Fruit fly (Drosophila melanogaster): Measurements from ENCODE around the gene Pxt.

Pxt gene

dm6 chr3R:17718051-17718693 lies 1.1 kb upstream of the Pxt start, which contains the start of gene osa:
TSS of gene osa (minus strand) at chr3R:17718350.
- TF ChIP-seq Myc (optimal IDR thresholded peaks at IDR 0.05) = peak; percentile 19
- TF ChIP-seq Sp1 (GFP tag; optimal IDR thresholded peaks at IDR 0.05) = peak; percentile 12
- no peak for TF ChIP-seq psq (GFP tag; optimal IDR thresholded peaks at IDR 0.05)
- TF ChIP-seq Hr83 (GFP tag; optimal IDR thresholded peaks at IDR 0.05; ENCODE audit: poor library complexity, severe bottlenecking) = peak; percentile 25
- peak; percentile 24 for TF ChIP-seq sage (GFP tag; optimal IDR thresholded peaks at IDR 0.05)
- TF ChIP-seq Dfd (GFP tag; optimal IDR thresholded peaks at IDR 0.05) = no peak
- TF ChIP-seq Vsx2 (GFP tag; optimal IDR thresholded peaks at IDR 0.05; ENCODE audit: partially characterized antibody) = no peak
- TF ChIP-seq lola (GFP tag; optimal IDR thresholded peaks at IDR 0.05) = no peak
- TF ChIP-seq usp (GFP tag; optimal IDR thresholded peaks at IDR 0.05) = no peak
- TF ChIP-seq h (GFP tag; optimal IDR thresholded peaks at IDR 0.05) = peak; percentile 41
- TF ChIP-seq CG9705 (GFP tag; optimal IDR thresholded peaks at IDR 0.05) = peak; percentile 12
- no peak for TF ChIP-seq HLH106 (tag; optimal IDR thresholded peaks at IDR 0.05)
- TF ChIP-seq CrebA (GFP tag; optimal IDR thresholded peaks at IDR 0.05; ENCODE audit: borderline replicate concordance) = no peak
- TF ChIP-seq Jra (GFP tag; optimal IDR thresholded peaks at IDR 0.05) = peak; percentile 14
- no peak for TF ChIP-seq Hnf4 (GFP tag; optimal IDR thresholded peaks at IDR 0.05)
- no peak for TF ChIP-seq foxo (GFP tag; optimal IDR thresholded peaks at IDR 0.05)
- TF ChIP-seq ey (GFP tag; optimal IDR thresholded peaks at IDR 0.05) = no peak
- peak; percentile 1 for TF ChIP-seq CG32264 (GFP tag; optimal IDR thresholded peaks at IDR 0.05)
- no peak for TF ChIP-seq OdsH (GFP tag; optimal IDR thresholded peaks at IDR 0.05)
- peak; percentile 62 for TF ChIP-seq tai (GFP tag; optimal IDR thresholded peaks at IDR 0.05)
- TF ChIP-seq jim (GFP tag; optimal IDR thresholded peaks at IDR 0.05) = no peak
- no peak for TF ChIP-seq woc (GFP tag; optimal IDR thresholded peaks at IDR 0.05)
- TF ChIP-seq dmrt93B (GFP tag; optimal IDR thresholded peaks at IDR 0.05) = no peak
- no peak for TF ChIP-seq GATAd (GFP tag; optimal IDR thresholded peaks at IDR 0.05)
- TF ChIP-seq fru (GFP tag; optimal IDR thresholded peaks at IDR 0.05) = no peak
- TF ChIP-seq dsf (GFP tag; optimal IDR thresholded peaks at IDR 0.05; ENCODE audit: borderline replicate concordance) = no peak
- no peak for TF ChIP-seq Mio (GFP tag; optimal IDR thresholded peaks at IDR 0.05)
- no peak for TF ChIP-seq pan (optimal IDR thresholded peaks at IDR 0.05)
- no peak for TF ChIP-seq N (GFP tag; optimal IDR thresholded peaks at IDR 0.05)
- peak; percentile 65 for TF ChIP-seq brk (GFP tag; optimal IDR thresholded peaks at IDR 0.05)
- TF ChIP-seq Abd-B (GFP tag; optimal IDR thresholded peaks at IDR 0.05) = no peak
- no peak for TF ChIP-seq rgr (GFP tag; optimal IDR thresholded peaks at IDR 0.05)
- no peak for TF ChIP-seq sv (GFP tag; optimal IDR thresholded peaks at IDR 0.05)

- TF ChIP-seq Myc (optimal IDR thresholded peaks at IDR 0.05) = no peak
- no peak for TF ChIP-seq CG32264 (GFP tag; optimal IDR thresholded peaks at IDR 0.05)
- TF ChIP-seq foxo (GFP tag; optimal IDR thresholded peaks at IDR 0.05) = no peak
- TF ChIP-seq usp (GFP tag; optimal IDR thresholded peaks at IDR 0.05) = no peak
- no peak for TF ChIP-seq Jra (GFP tag; optimal IDR thresholded peaks at IDR 0.05)
- TF ChIP-seq Vsx2 (GFP tag; optimal IDR thresholded peaks at IDR 0.05; ENCODE audit: partially characterized antibody) = no peak
- TF ChIP-seq rgr (GFP tag; optimal IDR thresholded peaks at IDR 0.05) = no peak
- TF ChIP-seq dmrt93B (GFP tag; optimal IDR thresholded peaks at IDR 0.05) = no peak
- no peak for TF ChIP-seq CG9705 (GFP tag; optimal IDR thresholded peaks at IDR 0.05)
- no peak for TF ChIP-seq dsf (GFP tag; optimal IDR thresholded peaks at IDR 0.05; ENCODE audit: borderline replicate concordance)
- no peak for TF ChIP-seq sv (GFP tag; optimal IDR thresholded peaks at IDR 0.05)
- no peak for TF ChIP-seq N (GFP tag; optimal IDR thresholded peaks at IDR 0.05)
- no peak for TF ChIP-seq Mio (GFP tag; optimal IDR thresholded peaks at IDR 0.05)
- TF ChIP-seq Rel (GFP tag; optimal IDR thresholded peaks at IDR 0.05) = no peak
- TF ChIP-seq Rel (tag; optimal IDR thresholded peaks at IDR 0.05) = no peak
These were observed 5.7 kb downstream of the Pxt start, which contains the start of gene Atg8b for dm6 chr3R:17724963-17725362. TSS of gene Atg8b (minus strand) at chr3R:17725063.

- TF ChIP-seq sage (GFP tag; optimal IDR thresholded peaks at IDR 0.05) (no peak), Mio (GFP tag; optimal IDR thresholded peaks at IDR 0.05) (no peak), Jra (GFP tag; optimal IDR thresholded peaks at IDR 0.05) (no peak), rgr (GFP tag; optimal IDR thresholded peaks at IDR 0.05) (no peak), GATAd (GFP tag; optimal IDR thresholded peaks at IDR 0.05) (no peak), psq (GFP tag; optimal IDR thresholded peaks at IDR 0.05) (no peak), dl (GFP tag; optimal IDR thresholded peaks at IDR 0.05; ENCODE audit: insufficient read depth in 1 of 2, partially characterized antibody in 2 of 2) (no peak), Dfd (GFP tag; optimal IDR thresholded peaks at IDR 0.05) (no peak), tai (GFP tag; optimal IDR thresholded peaks at IDR 0.05) (no peak), CG32264 (GFP tag; optimal IDR thresholded peaks at IDR 0.05) (no peak), fru (GFP tag; optimal IDR thresholded peaks at IDR 0.05) (no peak)
These were observed 6.3 kb downstream of the Pxt start, which contains the start of gene Lgr1 for dm6 chr3R:17725558-17725957. TSS of gene Lgr1 (plus strand) at chr3R:17725777.
